Worm (Caenorhabditis elegans): ENCODE measurements around the gene T05A8.1.

Gene T05A8.1

DNA sequence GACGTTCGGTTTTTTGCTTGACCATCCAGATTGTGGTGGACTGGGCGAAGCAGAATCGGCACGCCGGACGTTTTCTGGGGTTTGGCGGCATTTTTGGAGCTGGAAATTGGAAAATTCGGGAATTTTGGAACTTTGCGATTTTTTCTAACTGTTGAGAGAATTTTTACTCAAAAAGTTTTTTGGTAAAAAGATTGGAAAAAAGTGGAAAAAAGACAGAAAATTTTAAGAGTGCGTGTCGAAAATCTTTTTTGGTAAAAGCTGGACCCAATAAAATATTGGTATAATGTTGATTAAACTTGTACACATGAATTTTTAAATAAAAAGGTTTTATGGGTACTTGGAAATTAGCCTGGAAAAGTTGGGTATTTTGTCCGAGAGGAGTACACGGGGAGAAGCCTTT is 32.4 kb upstream of the T05A8.1 start, which contains the start of gene T05A8.7:
TSS of gene T05A8.7 (minus strand) at position 101 of the 400 bp plus-strand sequence.
- TF ChIP-seq ceh-82 (tag; optimal IDR thresholded peaks at IDR 0.05) (no peak), elt-2 (tag; optimal IDR thresholded peaks at IDR 0.05) (no peak), lin-15B (tag; optimal IDR thresholded peaks at IDR 0.05) (no peak), fos-1 (tag; optimal IDR thresholded peaks at IDR 0.05) (no peak), nhr-77 (tag; optimal IDR thresholded peaks at IDR 0.05) (no peak), nhr-12 (tag; optimal IDR thresholded peaks at IDR 0.05) (no peak), unc-39 (tag; optimal IDR thresholded peaks at IDR 0.05) (no peak), nhr-237 (tag; optimal IDR thresholded peaks at IDR 0.05) (no peak), fkh-2 (tag; optimal IDR thresholded peaks at IDR 0.05) (no peak), nhr-76 (tag; optimal IDR thresholded peaks at IDR 0.05) (no peak), skn-1 (tag; optimal IDR thresholded peaks at IDR 0.05) (no peak), unc-62 (GFP tag; optimal IDR thresholded peaks at IDR 0.05) (no peak), jun-1 (tag; optimal IDR thresholded peaks at IDR 0.05) (no peak), egl-27 (tag; optimal IDR thresholded peaks at IDR 0.05) (no peak), ztf-4 (tag; optimal IDR thresholded peaks at IDR 0.05) (no peak), sea-2 (GFP tag; optimal IDR thresholded peaks at IDR 0.05) (no peak), nhr-43 (tag; optimal IDR thresholded peaks at IDR 0.05; ENCODE audit: poor library complexity, severe bottlenecking) (no peak), egl-5 (tag; optimal IDR thresholded peaks at IDR 0.05) (no peak), nhr-11 (tag; optimal IDR thresholded peaks at IDR 0.05) (no peak)

- TF ChIP-seq lin-39 (tag; optimal IDR thresholded peaks at IDR 0.05) (no peak), ztf-11 (tag; optimal IDR thresholded peaks at IDR 0.05) (no peak), nhr-25 (tag; optimal IDR thresholded peaks at IDR 0.05) (no peak), elt-3 (tag; optimal IDR thresholded peaks at IDR 0.05) (no peak), nhr-77 (tag; optimal IDR thresholded peaks at IDR 0.05) (no peak), hmg-11 (tag; optimal IDR thresholded peaks at IDR 0.05) (no peak), unc-62 (GFP tag; optimal IDR thresholded peaks at IDR 0.05) (no peak), elt-2 (tag; optimal IDR thresholded peaks at IDR 0.05) (no peak), snpc-4 (tag; optimal IDR thresholded peaks at IDR 0.05) (no peak), daf-12 (tag; optimal IDR thresholded peaks at IDR 0.05) (no peak), eor-1 (tag; optimal IDR thresholded peaks at IDR 0.05) (no peak), nhr-23 (tag; optimal IDR thresholded peaks at IDR 0.05) (no peak), skn-1 (tag; optimal IDR thresholded peaks at IDR 0.05) (no peak), fos-1 (tag; optimal IDR thresholded peaks at IDR 0.05) (no peak), elt-1 (tag; optimal IDR thresholded peaks at IDR 0.05) (no peak)
These were observed 31.6 kb upstream of the T05A8.1 start for ce11 chrII:2741405-2741804.

- TF ChIP-seq lin-39 (tag; optimal IDR thresholded peaks at IDR 0.05) (no peak), nhr-67 (tag; optimal IDR thresholded peaks at IDR 0.05) (no peak), fkh-10 (GFP tag; optimal IDR thresholded peaks at IDR 0.05) (no peak), fkh-2 (tag; optimal IDR thresholded peaks at IDR 0.05) (no peak), elt-3 (tag; optimal IDR thresholded peaks at IDR 0.05) (no peak), ceh-16 (tag; optimal IDR thresholded peaks at IDR 0.05) (no peak), nhr-237 (tag; optimal IDR thresholded peaks at IDR 0.05) (no peak), nhr-28 (tag; optimal IDR thresholded peaks at IDR 0.05) (no peak), unc-62 (GFP tag; optimal IDR thresholded peaks at IDR 0.05) (no peak), ZK546.5 (tag; optimal IDR thresholded peaks at IDR 0.05) (no peak), ama-1 (optimal IDR thresholded peaks at IDR 0.05) (no peak), zag-1 (tag; optimal IDR thresholded peaks at IDR 0.05) (no peak), ceh-28 (tag; optimal IDR thresholded peaks at IDR 0.05) (no peak), pha-4 (tag; optimal IDR thresholded peaks at IDR 0.05) (no peak), aly-2 (tag; optimal IDR thresholded peaks at IDR 0.05) (no peak), nhr-76 (tag; optimal IDR thresholded peaks at IDR 0.05) (no peak), egl-5 (tag; optimal IDR thresholded peaks at IDR 0.05) (no peak), tbx-2 (tag; optimal IDR thresholded peaks at IDR 0.05) (no peak), lsy-12 (tag; optimal IDR thresholded peaks at IDR 0.05) (no peak)
These were observed 29.8 kb upstream of the T05A8.1 start, which contains the start of gene T05A8.6 for ce11 chrII:2739619-2740018. TSS of gene T05A8.6 (minus strand) at chrII:2739719.
